2 fruit fly cellular contexts compared by ENCODE assay signal in the genomic region with DNA sequence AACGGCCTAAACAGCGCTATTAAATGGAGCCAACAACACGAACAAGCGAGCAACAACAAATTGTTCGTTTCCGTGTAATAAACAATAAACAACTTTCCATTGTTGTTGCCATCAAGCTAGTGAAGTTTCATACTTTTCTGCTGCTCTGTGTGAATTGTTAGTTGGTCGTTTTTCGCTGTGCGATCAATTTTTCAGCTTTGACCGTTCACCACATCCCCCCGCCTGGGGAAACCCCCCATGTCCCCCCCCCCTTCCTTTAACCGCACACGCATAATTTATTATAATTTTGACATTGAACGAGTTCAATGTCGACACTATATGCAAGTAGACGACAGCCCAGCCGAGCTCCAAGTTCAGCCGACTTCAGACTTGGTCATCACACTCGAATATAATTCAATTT.
TF ChIP-seq lines count a peak whose summit lies in the region.

No protein-coding gene starts in this region.

- no peak for TF ChIP-seq CTCF in whole organism, embryonic (GFP tag; optimal IDR thresholded peaks at IDR 0.05; lab: Kevin White, UChicago)

TF ChIP-seq in whole organism, adult, 20 proteins besides CTCF, POLR2A, EP300 and RAD21:
- TF ChIP-seq tj (GFP tag; optimal IDR thresholded peaks at IDR 0.05; lab: Kevin White, UChicago): peak; percentile 81
- no peak for TF ChIP-seq CG11617 (GFP tag; optimal IDR thresholded peaks at IDR 0.05; lab: Kevin White, UChicago)

TF ChIP-seq in whole organism, embryonic, 481 proteins besides CTCF, POLR2A, EP300 and RAD21:
- TF ChIP-seq chinmo (GFP tag; IDR thresholded peaks at IDR 0.05; lab: Robert Waterston, UW; ENCODE audit: partially characterized antibody) (peak; percentile 85; the same call in 3 of the 4 replicates), CG8281 (tag; optimal IDR thresholded peaks at IDR 0.05; lab: Kevin White, UChicago) (no peak), Eip74EF (GFP tag; optimal IDR thresholded peaks at IDR 0.05; lab: Kevin White, UChicago) (peak in 1 of 2 experiments; percentile 37), nau (GFP tag; optimal IDR thresholded peaks at IDR 0.05; lab: Kevin White, UChicago) (no peak), vvl (GFP tag; IDR thresholded peaks at IDR 0.05; lab: Robert Waterston, UW) (peak; percentile 53), crol (GFP tag; IDR thresholded peaks at IDR 0.05; lab: Robert Waterston, UW) (peak; percentile 78)
TF ChIP-seq in whole organism, embryonic: peak in this region for 4.
